Fruit fly (Drosophila melanogaster): ENCODE results near the gene SerRS.

The SerRS gene

DNA sequence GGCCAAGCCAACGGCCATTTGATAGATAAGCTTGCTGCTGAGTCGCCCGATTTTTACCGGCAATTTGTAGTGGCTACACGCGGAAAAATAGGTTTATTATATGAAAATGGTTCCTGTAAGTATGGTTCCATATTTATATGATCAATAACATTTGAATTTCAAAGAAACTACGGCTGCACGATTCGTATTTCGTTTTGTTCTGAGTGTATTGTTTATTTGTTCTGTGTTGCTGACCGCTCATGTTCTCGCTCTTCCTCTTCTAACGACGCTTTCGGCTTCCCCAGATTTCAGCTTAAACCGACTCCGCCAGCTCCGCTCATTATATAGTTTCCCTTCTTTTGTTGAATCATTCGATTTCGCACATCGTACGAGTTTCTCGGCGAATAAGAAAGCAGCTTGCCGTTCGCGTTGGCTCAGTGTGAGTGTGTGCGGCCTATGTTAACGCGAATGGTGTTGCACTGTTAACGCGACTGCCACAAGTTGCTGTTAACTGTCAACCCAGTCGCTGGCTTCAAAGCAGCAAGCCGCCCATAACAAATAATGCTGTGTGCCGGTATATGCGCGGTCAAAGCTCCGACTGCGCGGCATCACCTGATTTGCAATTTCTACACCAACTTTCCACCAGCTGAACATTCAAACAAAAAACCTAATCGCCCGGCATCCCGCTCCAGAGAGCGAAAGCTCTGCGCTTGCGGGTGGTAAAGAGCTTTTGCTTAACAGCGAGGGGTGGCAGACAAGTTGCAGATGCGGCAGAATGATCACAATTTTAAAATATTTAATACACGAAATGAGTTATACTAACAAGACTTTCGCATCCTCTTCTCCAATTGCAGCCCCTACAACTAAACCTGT, 21.8 kb upstream of the SerRS start:
- no peak for TF ChIP-seq CG15710 (tag; optimal IDR thresholded peaks at IDR 0.05)
- no peak for TF ChIP-seq CG13204 (GFP tag; optimal IDR thresholded peaks at IDR 0.05)
- TF ChIP-seq gl (tag; optimal IDR thresholded peaks at IDR 0.05), result no peak
- TF ChIP-seq Pif1B (GFP tag; optimal IDR thresholded peaks at IDR 0.05), result no peak
- peak; percentile 29; the same call in 1 of the 2 replicates for TF ChIP-seq CG12605 (GFP tag; IDR thresholded peaks at IDR 0.05)
- peak; percentile 69; the same call in 2 of the 3 replicates for TF ChIP-seq fd96Ca (GFP tag; IDR thresholded peaks at IDR 0.05)
- TF ChIP-seq CG8301 (tag; optimal IDR thresholded peaks at IDR 0.05), result no peak
- TF ChIP-seq D1 (tag; optimal IDR thresholded peaks at IDR 0.05), result no peak
- TF ChIP-seq Pif1A (GFP tag; optimal IDR thresholded peaks at IDR 0.05), result no peak
- peak; percentile 36 for TF ChIP-seq Ets98B (GFP tag; IDR thresholded peaks at IDR 0.05)
- TF ChIP-seq CG34367 (tag; optimal IDR thresholded peaks at IDR 0.05), result no peak
- no peak for TF ChIP-seq CG10348 (GFP tag; IDR thresholded peaks at IDR 0.05)
- TF ChIP-seq CG8159 (tag; optimal IDR thresholded peaks at IDR 0.05), result no peak
- TF ChIP-seq Snoo (tag; optimal IDR thresholded peaks at IDR 0.05), result no peak
- TF ChIP-seq CG9948 (tag; optimal IDR thresholded peaks at IDR 0.05), result no peak
- no peak for TF ChIP-seq CG32121 (GFP tag; IDR thresholded peaks at IDR 0.05)
- TF ChIP-seq rn (GFP tag; IDR thresholded peaks at IDR 0.05), result no peak
- TF ChIP-seq CG4496 (GFP tag; IDR thresholded peaks at IDR 0.05), result peak; percentile 52; the same call in 2 of the 3 replicates
- TF ChIP-seq CG17806 (tag; optimal IDR thresholded peaks at IDR 0.05), result no peak
- no peak for TF ChIP-seq EcR (GFP tag; optimal IDR thresholded peaks at IDR 0.05)
- TF ChIP-seq CG14655 (GFP tag; optimal IDR thresholded peaks at IDR 0.05), result no peak

DNA sequence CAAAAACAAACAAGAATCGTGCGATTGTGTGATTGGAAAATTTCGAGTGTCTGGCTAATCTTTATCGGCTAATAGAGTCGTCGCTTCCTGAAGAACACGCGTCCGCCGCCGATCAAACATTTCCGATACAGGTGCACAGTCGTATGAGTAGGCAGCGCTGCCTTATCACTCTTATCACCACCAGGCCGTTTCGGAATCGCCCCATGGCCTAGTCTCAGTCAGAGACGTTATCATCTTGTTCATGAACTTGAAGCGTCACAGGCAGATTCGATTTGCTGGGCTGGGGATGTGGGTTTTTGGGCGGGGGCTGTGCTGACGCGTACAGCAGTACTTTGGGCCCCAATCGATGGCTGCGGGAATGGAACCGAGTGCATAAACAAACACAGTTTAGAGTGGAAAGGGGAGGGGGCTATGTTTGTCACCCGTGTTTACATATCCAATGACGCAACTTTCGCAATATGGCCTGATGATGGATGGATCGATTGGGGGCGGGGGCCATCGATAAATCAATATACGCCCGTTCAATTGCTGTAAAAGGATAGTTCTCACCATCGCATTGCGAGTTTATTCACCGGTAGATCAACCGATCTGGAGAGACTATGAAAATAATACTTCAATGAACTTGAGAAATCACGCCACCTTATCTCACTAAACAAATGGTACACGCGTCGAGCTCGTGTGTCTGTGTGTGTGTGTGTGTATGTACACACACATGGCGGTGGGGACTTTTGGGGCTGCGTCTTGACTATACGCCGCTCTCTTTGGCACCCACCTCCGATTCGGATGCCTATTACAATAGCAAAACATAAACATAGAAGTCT, 21.0 kb upstream of the SerRS start:
- TF ChIP-seq EcR (GFP tag; optimal IDR thresholded peaks at IDR 0.05) (peak; percentile 0), fd96Ca (GFP tag; IDR thresholded peaks at IDR 0.05) (no peak)

DNA sequence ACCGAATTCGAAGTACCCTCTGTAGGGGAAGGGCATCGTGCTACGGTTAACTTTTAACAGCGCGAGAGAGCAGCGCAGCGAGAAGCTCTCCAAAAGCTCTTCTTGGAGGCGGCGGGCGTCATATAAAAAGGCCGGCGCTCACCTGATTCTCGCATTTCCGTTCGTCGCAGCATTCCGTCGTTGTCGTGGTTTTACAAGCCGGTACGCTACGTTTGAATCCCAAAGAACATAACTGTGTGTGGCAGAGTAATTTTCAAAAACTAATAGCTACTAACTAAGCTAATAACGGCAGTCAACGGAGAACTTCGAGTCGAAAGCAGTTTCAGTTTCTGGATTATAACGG, 19.2 kb upstream of the SerRS start, which contains the start of gene FASN1:
FASN1 (plus strand) TSS at position 151 of the 343 bp plus-strand sequence.
- TF ChIP-seq CG10348 (GFP tag; IDR thresholded peaks at IDR 0.05) (no peak), CG12605 (GFP tag; IDR thresholded peaks at IDR 0.05) (peak; percentile 46), CG13204 (GFP tag; optimal IDR thresholded peaks at IDR 0.05) (no peak), fd96Ca (GFP tag; IDR thresholded peaks at IDR 0.05) (peak; percentile 50; the same call in 2 of the 3 replicates), rn (GFP tag; IDR thresholded peaks at IDR 0.05) (no peak), CG4496 (GFP tag; IDR thresholded peaks at IDR 0.05) (0 out of 3 replicates have a peak, but pooled peaks have one; percentile 58), EcR (GFP tag; optimal IDR thresholded peaks at IDR 0.05) (no peak), CG34367 (tag; optimal IDR thresholded peaks at IDR 0.05) (no peak), CG8301 (tag; optimal IDR thresholded peaks at IDR 0.05) (no peak), CG32121 (GFP tag; IDR thresholded peaks at IDR 0.05) (peak; percentile 23; the same call in 1 of the 2 replicates), CG9948 (tag; optimal IDR thresholded peaks at IDR 0.05) (no peak), D1 (tag; optimal IDR thresholded peaks at IDR 0.05) (no peak), CG8159 (tag; optimal IDR thresholded peaks at IDR 0.05) (peak; percentile 3), CG14655 (GFP tag; optimal IDR thresholded peaks at IDR 0.05) (no peak), Snoo (tag; optimal IDR thresholded peaks at IDR 0.05) (no peak), gl (tag; optimal IDR thresholded peaks at IDR 0.05) (no peak), CG15710 (tag; optimal IDR thresholded peaks at IDR 0.05) (no peak), CG17806 (tag; optimal IDR thresholded peaks at IDR 0.05) (no peak), Pif1A (GFP tag; optimal IDR thresholded peaks at IDR 0.05) (no peak), Pif1B (GFP tag; optimal IDR thresholded peaks at IDR 0.05) (peak; percentile 11), Ets98B (GFP tag; IDR thresholded peaks at IDR 0.05) (peak; percentile 52; the same call in 1 of the 2 replicates)

DNA sequence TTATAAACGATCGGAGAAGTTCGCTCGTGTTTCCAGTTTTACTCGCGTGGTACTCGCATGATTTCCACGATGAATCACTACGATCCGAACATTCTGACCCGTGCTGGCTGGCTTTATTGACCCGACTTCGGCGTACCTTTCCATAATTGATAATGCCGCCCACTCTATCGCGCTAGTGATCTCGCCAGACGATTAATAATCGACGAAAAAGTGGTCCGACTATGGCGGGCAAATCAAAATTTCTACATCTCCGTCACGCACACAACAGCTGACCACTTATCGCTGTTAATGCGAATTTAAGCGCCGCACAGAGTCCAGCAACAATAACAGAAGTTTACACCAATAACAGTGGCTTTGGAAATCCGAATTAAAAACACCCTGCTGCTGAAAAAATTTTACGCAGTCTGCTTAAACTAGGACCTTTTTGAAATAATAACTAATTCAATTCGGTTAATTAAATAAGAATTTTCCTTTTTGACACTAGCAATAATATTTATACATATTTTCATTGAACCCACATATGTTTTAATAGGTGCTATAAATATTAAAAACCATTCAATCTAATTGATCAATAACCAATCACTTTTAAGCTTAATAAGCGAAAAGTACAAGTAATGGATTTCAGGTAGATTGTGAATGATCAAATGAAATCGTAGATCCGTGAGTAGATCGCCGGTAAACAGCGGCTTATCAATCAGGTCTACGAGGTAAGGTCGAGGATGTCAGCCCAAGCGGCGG, 18.7 kb upstream of the SerRS start:
- TF ChIP-seq CG14655 (GFP tag; optimal IDR thresholded peaks at IDR 0.05) (peak; percentile 75), Snoo (tag; optimal IDR thresholded peaks at IDR 0.05) (no peak), Pif1B (GFP tag; optimal IDR thresholded peaks at IDR 0.05) (peak; percentile 33), fd96Ca (GFP tag; IDR thresholded peaks at IDR 0.05) (no peak), D1 (tag; optimal IDR thresholded peaks at IDR 0.05) (no peak), CG9948 (tag; optimal IDR thresholded peaks at IDR 0.05) (peak; percentile 21), CG15710 (tag; optimal IDR thresholded peaks at IDR 0.05) (peak; percentile 38), Ets98B (GFP tag; IDR thresholded peaks at IDR 0.05) (no peak), rn (GFP tag; IDR thresholded peaks at IDR 0.05) (no peak), Pif1A (GFP tag; optimal IDR thresholded peaks at IDR 0.05) (peak; percentile 35), CG8159 (tag; optimal IDR thresholded peaks at IDR 0.05) (peak; percentile 54), gl (tag; optimal IDR thresholded peaks at IDR 0.05) (no peak), EcR (GFP tag; optimal IDR thresholded peaks at IDR 0.05) (no peak), CG17806 (tag; optimal IDR thresholded peaks at IDR 0.05) (no peak)
